Fruit fly (Drosophila melanogaster) whole organism, embryonic: ENCODE measurements around the gene fit.

Experiments
- Aef1 ChIP-seq: fragments of 200-800 bp; sonication (Bioruptor generic); IDR thresholded peaks from 3 replicates; pipeline ENCODE4 v1.3.6; 2022; ENCODE audit warnings: missing biosample characterization, missing genetic modification characterization
- CG10543 ChIP-seq: fragments of 200-800 bp; sonication (Bioruptor generic); optimal IDR thresholded peaks from 3 replicates; lab custom pipeline; 2017; ENCODE audit warnings: missing biosample characterization, mild to moderate bottlenecking, missing genetic modification characterization, moderate library complexity
- CG11456 ChIP-seq: fragments of 200-800 bp; sonication (Bioruptor generic); IDR thresholded peaks from 3 replicates; pipeline ENCODE4 v1.3.6; 2022; ENCODE audit warnings: missing biosample characterization, missing genetic modification characterization
- CG12219 ChIP-seq: fragments of 200-800 bp; sonication (Bioruptor generic); optimal IDR thresholded peaks from 3 replicates; lab custom pipeline; 2018; ENCODE audit warnings: missing biosample characterization, mild to moderate bottlenecking, missing genetic modification characterization
- CG12942 ChIP-seq: fragments of 200-800 bp; sonication (Bioruptor generic); optimal IDR thresholded peaks from 3 replicates; lab custom pipeline; 2016; ENCODE audit warnings: missing biosample characterization, missing genetic modification characterization
- CG13123 ChIP-seq: fragments of 200-800 bp; sonication (Bioruptor generic); optimal IDR thresholded peaks from 2 replicates; lab custom pipeline; 2016; ENCODE audit warnings: missing biosample characterization, missing genetic modification characterization
- CG14441 ChIP-seq: fragments of 200-800 bp; sonication (Bioruptor generic); IDR thresholded peaks from 2 replicates; pipeline ENCODE4 v1.3.6; 2022; ENCODE audit warnings: missing biosample characterization, missing genetic modification characterization
- CG15073 ChIP-seq: fragments of 200-800 bp; sonication (Bioruptor generic); optimal IDR thresholded peaks from 2 replicates; lab custom pipeline; 2016; ENCODE audit warnings: missing biosample characterization, missing genetic modification characterization
- CG17802 ChIP-seq: fragments of 200-800 bp; sonication (Bioruptor generic); optimal IDR thresholded peaks from 2 replicates; lab custom pipeline; 2018; ENCODE audit warnings: missing biosample characterization, mild to moderate bottlenecking, missing genetic modification characterization, moderate library complexity
- CG18476 ChIP-seq: fragments of 200-800 bp; sonication (Bioruptor generic); optimal IDR thresholded peaks from 2 replicates; lab custom pipeline; 2016; ENCODE audit warnings: missing biosample characterization, mild to moderate bottlenecking, missing genetic modification characterization
- CG34224 ChIP-seq: fragments of 200-800 bp; sonication (Bioruptor generic); IDR thresholded peaks from 3 replicates; pipeline ENCODE4 v1.3.6; 2022; ENCODE audit warnings: missing biosample characterization, missing genetic modification characterization; ENCODE audit not compliant: partially characterized antibody
- CG34376 ChIP-seq: fragments of 200-800 bp; sonication (Bioruptor generic); optimal IDR thresholded peaks from 2 replicates; lab custom pipeline; 2018; ENCODE audit warnings: missing biosample characterization, mild to moderate bottlenecking, missing genetic modification characterization
- CG4404 ChIP-seq: fragments of 200-800 bp; sonication (Bioruptor generic); IDR thresholded peaks from 2 replicates; pipeline ENCODE4 v1.3.6; 2022; ENCODE audit warnings: missing biosample characterization, missing genetic modification characterization
- CG4707 ChIP-seq: fragments of 200-800 bp; sonication (Bioruptor generic); optimal IDR thresholded peaks from 2 replicates; lab custom pipeline; 2018; ENCODE audit warnings: missing biosample characterization, mild to moderate bottlenecking, missing genetic modification characterization, moderate library complexity
- CG6854 ChIP-seq: fragments of 200-800 bp; sonication (Bioruptor generic); optimal IDR thresholded peaks from 3 replicates; lab custom pipeline; 2017; ENCODE audit warnings: missing biosample characterization, mild to moderate bottlenecking, missing genetic modification characterization
- CG7271 ChIP-seq: fragments of 200-800 bp; sonication (Bioruptor generic); optimal IDR thresholded peaks from 2 replicates; lab custom pipeline; 2018; ENCODE audit warnings: missing biosample characterization, mild to moderate bottlenecking, missing genetic modification characterization, moderate library complexity
- CG7357 ChIP-seq: fragments of 200-800 bp; sonication (Bioruptor generic); IDR thresholded peaks from 3 replicates; pipeline ENCODE4 v1.3.6; 2022; ENCODE audit warnings: missing biosample characterization, missing genetic modification characterization
- CG7556 ChIP-seq: fragments of 200-800 bp; sonication (Bioruptor generic); optimal IDR thresholded peaks from 2 replicates; lab custom pipeline; 2017; ENCODE audit warnings: missing biosample characterization, mild to moderate bottlenecking, missing genetic modification characterization
- CG9215 ChIP-seq: fragments of 200-800 bp; sonication (Bioruptor generic); IDR thresholded peaks from 2 replicates; pipeline ENCODE4 v1.3.6; 2022; ENCODE audit warnings: missing biosample characterization, missing genetic modification characterization
- CG9609 ChIP-seq: fragments of 200-800 bp; sonication (Bioruptor generic); optimal IDR thresholded peaks from 3 replicates; lab custom pipeline; 2016; ENCODE audit warnings: missing biosample characterization, missing genetic modification characterization
- CG9876 ChIP-seq: fragments of 200-800 bp; sonication (Bioruptor generic); optimal IDR thresholded peaks from 2 replicates; lab custom pipeline; 2016; ENCODE audit warnings: missing biosample characterization, missing genetic modification characterization
- Dip3 ChIP-seq: fragments of 200-800 bp; sonication (Bioruptor generic); optimal IDR thresholded peaks from 3 replicates; lab custom pipeline; 2016; ENCODE audit warnings: missing biosample characterization, missing genetic modification characterization
- Ets65A ChIP-seq: fragments of 200-800 bp; sonication (Bioruptor generic); peaks from one replicate; lab custom pipeline; 2016; ENCODE audit warnings: missing biosample characterization, missing genetic modification characterization
- HLH54F ChIP-seq: fragments of 200-800 bp; sonication (Bioruptor generic); optimal IDR thresholded peaks from 3 replicates; lab custom pipeline; 2016; ENCODE audit warnings: missing biosample characterization, missing genetic modification characterization
- MBD-R2 ChIP-seq: fragments of 200-800 bp; sonication (Bioruptor generic); IDR thresholded peaks from 2 replicates; pipeline ENCODE4 v1.3.6; 2022; ENCODE audit warnings: missing biosample characterization, missing genetic modification characterization
- MTF-1 ChIP-seq: fragments of 200-800 bp; sonication (Bioruptor generic); optimal IDR thresholded peaks from 2 replicates; lab custom pipeline; 2018; ENCODE audit warnings: missing biosample characterization, mild to moderate bottlenecking, missing genetic modification characterization, borderline replicate concordance
- NK7.1 ChIP-seq: fragments of 200-800 bp; sonication (Bioruptor generic); optimal IDR thresholded peaks from 3 replicates; lab custom pipeline; 2016; ENCODE audit warnings: missing biosample characterization, missing genetic modification characterization
- Oaz ChIP-seq: fragments of 200-800 bp; sonication (Bioruptor generic); IDR thresholded peaks from 2 replicates; pipeline ENCODE4 v1.3.6; 2022; ENCODE audit warnings: missing biosample characterization, missing genetic modification characterization
- Oli ChIP-seq: fragments of 200-800 bp; sonication (Bioruptor generic); optimal IDR thresholded peaks from 2 replicates; lab custom pipeline; 2018; ENCODE audit warnings: missing biosample characterization, mild to moderate bottlenecking, missing genetic modification characterization, moderate library complexity
- Poxn ChIP-seq: fragments of 200-800 bp; sonication (Bioruptor generic); IDR thresholded peaks from 2 replicates; pipeline ENCODE4 v1.3.6; 2022; ENCODE audit warnings: missing biosample characterization, missing genetic modification characterization
- Spps ChIP-seq: fragments of 200-800 bp; sonication (Bioruptor generic); optimal IDR thresholded peaks from 2 replicates; lab custom pipeline; 2018; ENCODE audit warnings: missing biosample characterization, mild to moderate bottlenecking, missing genetic modification characterization
- Vsx1 ChIP-seq: fragments of 200-800 bp; sonication (Bioruptor generic); optimal IDR thresholded peaks from 2 replicates; lab custom pipeline; 2017; ENCODE audit warnings: missing biosample characterization, mild to moderate bottlenecking, missing genetic modification characterization, missing genetic modification reagents
- ase ChIP-seq: fragments of 200-800 bp; sonication (Bioruptor generic); IDR thresholded peaks from 3 replicates; pipeline ENCODE4 v1.3.6; 2022; ENCODE audit warnings: missing biosample characterization, missing genetic modification characterization
- br ChIP-seq: fragments of >200 bp; optimal IDR thresholded peaks from 2 replicates; lab custom pipeline; 2017
- ci ChIP-seq: fragments of 200-800 bp; sonication (Bioruptor generic); IDR thresholded peaks from 3 replicates; pipeline ENCODE4 v1.3.6; 2022; ENCODE audit warnings: missing biosample characterization, missing genetic modification characterization
- crc ChIP-seq: fragments of 200-800 bp; sonication (Bioruptor generic); optimal IDR thresholded peaks from 2 replicates; lab custom pipeline; 2016; ENCODE audit warnings: missing biosample characterization, missing genetic modification characterization
- dimm ChIP-seq: fragments of 200-800 bp; sonication (Bioruptor generic); IDR thresholded peaks from 2 replicates; pipeline ENCODE4 v1.3.6; 2022; ENCODE audit warnings: missing biosample characterization, missing genetic modification characterization
- ewg ChIP-seq: fragments of 200-800 bp; sonication (Bioruptor generic); optimal IDR thresholded peaks from 3 replicates; lab custom pipeline; 2017; ENCODE audit warnings: mild to moderate bottlenecking, missing biosample characterization, missing genetic modification reagents, missing genetic modification characterization
- fd64A ChIP-seq: fragments of 200-800 bp; sonication (Bioruptor generic); optimal IDR thresholded peaks from 3 replicates; lab custom pipeline; 2018; ENCODE audit warnings: missing biosample characterization, mild to moderate bottlenecking, missing genetic modification characterization
- klu ChIP-seq: fragments of 200-800 bp; sonication (Bioruptor generic); IDR thresholded peaks from 2 replicates; pipeline ENCODE4 v1.3.6; 2022; ENCODE audit warnings: missing biosample characterization, missing genetic modification characterization
- knrl ChIP-seq: fragments of 200-800 bp; sonication (Bioruptor generic); IDR thresholded peaks from 3 replicates; pipeline ENCODE4 v1.3.6; 2022; ENCODE audit warnings: missing biosample characterization, missing genetic modification characterization; ENCODE audit not compliant: partially characterized antibody
- lilli ChIP-seq: fragments of 200-800 bp; sonication (Bioruptor generic); optimal IDR thresholded peaks from 3 replicates; lab custom pipeline; 2016; ENCODE audit warnings: missing biosample characterization, missing genetic modification characterization
- lov ChIP-seq, 2 experiments: fragments of 200-800 bp in 1 of 2; fragments of >200 bp in 1 of 2; sonication (Bioruptor generic) in 1 of 2; IDR thresholded peaks in 1 of 2; optimal IDR thresholded peaks in 1 of 2; 2 replicates in 1 of 2; 3 replicates in 1 of 2; pipeline versions ENCODE4 v1.3.6 to Lab custom; 2017 to 2022; ENCODE audit warnings: missing biosample characterization in 1 of 2, missing genetic modification characterization in 1 of 2
- nerfin-2 ChIP-seq: fragments of 200-800 bp; sonication (Bioruptor generic); IDR thresholded peaks from 2 replicates; pipeline ENCODE4 v1.3.6; 2022; ENCODE audit warnings: missing biosample characterization, missing genetic modification characterization; ENCODE audit not compliant: partially characterized antibody
- ranshi ChIP-seq: fragments of 200-800 bp; sonication (Bioruptor generic); IDR thresholded peaks from 2 replicates; pipeline ENCODE4 v1.3.6; 2022; ENCODE audit warnings: missing biosample characterization, missing genetic modification characterization
- sug ChIP-seq: fragments of 200-800 bp; optimal IDR thresholded peaks from 2 replicates; lab custom pipeline; 2019; ENCODE audit warnings: missing biosample characterization, mild to moderate bottlenecking, missing genetic modification characterization, moderate library complexity
- tup ChIP-seq: fragments of 200-800 bp; sonication (Bioruptor generic); optimal IDR thresholded peaks from 2 replicates; lab custom pipeline; 2016; ENCODE audit warnings: missing biosample characterization, mild to moderate bottlenecking, missing genetic modification characterization, moderate library complexity
- twi ChIP-seq: fragments of 200-800 bp; optimal IDR thresholded peaks from 2 replicates; lab custom pipeline; 2019; ENCODE audit warnings: missing biosample characterization, mild to moderate bottlenecking, missing genetic modification characterization, moderate library complexity
- unpg ChIP-seq: fragments of 200-800 bp; sonication (Bioruptor generic); optimal IDR thresholded peaks from 3 replicates; lab custom pipeline; 2018; ENCODE audit warnings: missing biosample characterization, mild to moderate bottlenecking, missing genetic modification characterization, moderate library complexity

The fit gene

DNA sequence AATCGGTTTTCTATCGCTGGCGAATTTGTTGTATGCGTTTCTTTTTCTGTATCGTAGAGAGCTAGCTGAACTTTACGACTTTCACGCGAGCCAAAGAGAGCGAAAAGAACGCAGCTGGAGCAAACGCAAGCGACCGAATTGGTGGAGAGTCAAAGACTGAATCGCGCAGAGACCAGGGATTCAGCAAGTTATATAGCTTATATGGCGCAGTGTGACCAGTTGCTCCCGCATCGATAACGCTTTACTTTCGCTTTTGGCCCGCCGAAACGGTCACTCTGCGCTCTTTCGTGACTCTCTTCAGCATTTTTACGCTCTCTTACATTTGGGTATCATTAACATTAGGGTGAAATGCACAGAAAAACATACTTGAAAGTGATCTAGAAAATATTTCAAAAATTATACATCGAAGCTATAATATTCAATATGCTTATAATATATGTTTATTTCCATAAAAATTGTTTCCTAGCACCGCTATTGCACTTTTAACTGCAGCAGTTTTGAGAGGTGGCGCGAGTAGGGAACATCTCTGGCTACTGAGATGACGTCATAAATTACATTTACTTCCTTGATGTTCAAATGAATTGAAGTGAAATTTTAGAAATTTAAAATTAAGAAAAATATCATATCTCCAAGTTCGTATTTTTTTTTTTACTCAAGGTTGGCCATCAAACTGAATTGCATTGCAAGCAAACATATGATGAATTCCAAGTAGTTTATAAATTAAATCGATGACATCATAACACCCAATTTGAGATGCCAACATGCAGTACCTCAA is 28.0 kb downstream of the fit start, which contains the start of gene glec (continued):
- TF ChIP-seq CG13123 (GFP tag; lab: Kevin White, UChicago) (no peak), CG18476 (GFP tag; lab: Kevin White, UChicago) (no peak), MBD-R2 (GFP tag; lab: Robert Waterston, UW) (0 out of 2 replicates have a peak, but pooled peaks have one; percentile 18), CG7556 (peak; percentile 50), CG15073 (no peak), CG4404 (GFP tag; lab: Robert Waterston, UW) (no peak), knrl (GFP tag; lab: Robert Waterston, UW) (no peak; the same call in 2 of the 3 replicates), CG14441 (GFP tag; lab: Robert Waterston, UW) (no peak), Ets65A (GFP tag; lab: Kevin White, UChicago) (peak; percentile 76), CG9215 (GFP tag; lab: Robert Waterston, UW) (no peak), CG7357 (GFP tag; lab: Robert Waterston, UW) (no peak), fd64A (peak; percentile 51), Oaz (GFP tag; lab: Robert Waterston, UW) (no peak), CG12942 (GFP tag; lab: Kevin White, UChicago) (peak; percentile 16), Oli (tag; lab: Kevin White, UChicago) (peak; percentile 43), ewg (peak; percentile 5), CG11456 (0 out of 3 replicates have a peak, but pooled peaks have one; percentile 37), lilli (GFP tag; lab: Kevin White, UChicago) (peak; percentile 31), Aef1 (GFP tag; lab: Robert Waterston, UW) (no peak), CG4707 (GFP tag; lab: Kevin White, UChicago) (no peak), ranshi (GFP tag; lab: Robert Waterston, UW) (no peak), CG6854 (GFP tag; lab: Kevin White, UChicago) (peak; percentile 36), Poxn (GFP tag; lab: Robert Waterston, UW) (no peak), br (lab: Kevin White, UChicago) (no peak), crc (GFP tag; lab: Kevin White, UChicago) (peak; percentile 5), ase (GFP tag; lab: Robert Waterston, UW) (no peak), unpg (GFP tag; lab: Kevin White, UChicago) (no peak), twi (tag; lab: Kevin White, UChicago) (no peak), CG12219 (GFP tag; lab: Kevin White, UChicago) (peak; percentile 33), MTF-1 (GFP tag; lab: Kevin White, UChicago) (peak; percentile 67), dimm (GFP tag; lab: Robert Waterston, UW) (no peak), CG9876 (no peak), Dip3 (no peak), CG17802 (tag; lab: Kevin White, UChicago) (no peak), nerfin-2 (peak; percentile 33; the same call in 1 of the 2 replicates), tup (GFP tag; lab: Kevin White, UChicago) (no peak), lov (optimal IDR thresholded peaks at IDR 0.05; lab: Kevin White, UChicago) (no peak), lov (GFP tag; IDR thresholded peaks at IDR 0.05; lab: Robert Waterston, UW) (0 out of 3 replicates have a peak, but pooled peaks have one; percentile 65), CG34376 (GFP tag; lab: Kevin White, UChicago) (peak; percentile 28), CG9609 (GFP tag; lab: Kevin White, UChicago) (no peak), NK7.1 (GFP tag; lab: Kevin White, UChicago) (no peak), CG34224 (peak; percentile 47; the same call in 1 of the 3 replicates), Spps (no peak), CG10543 (GFP tag; lab: Kevin White, UChicago) (peak; percentile 10), sug (tag; lab: Kevin White, UChicago) (peak; percentile 36), CG7271 (no peak), klu (no peak), HLH54F (peak; percentile 14), Vsx1 (GFP tag; lab: Kevin White, UChicago) (no peak), ci (GFP tag; lab: Robert Waterston, UW) (peak; percentile 90)
